Fruit fly (Drosophila melanogaster) whole organism, adult: Measurements from ENCODE around the gene CG42366.

ENCODE experiments used
- CG1620 ChIP-seq: fragments of 200-800 bp; sonication (Bioruptor generic); optimal IDR thresholded peaks from 2 replicates; lab custom pipeline; 2016; ENCODE audit warnings: missing biosample characterization, missing genetic modification characterization
- CG7101 ChIP-seq: fragments of 200-800 bp; sonication (Bioruptor generic); optimal IDR thresholded peaks from 2 replicates; lab custom pipeline; 2018; ENCODE audit warnings: missing biosample characterization, mild to moderate bottlenecking, missing genetic modification characterization, moderate library complexity
- Clk ChIP-seq: fragments of 200-800 bp; sonication (Bioruptor generic); optimal IDR thresholded peaks from 2 replicates; lab custom pipeline; 2017; ENCODE audit warnings: missing biosample characterization, missing genetic modification characterization
- bab1 ChIP-seq: fragments of 200-800 bp; sonication (Bioruptor generic); optimal IDR thresholded peaks from 3 replicates; lab custom pipeline; 2019; ENCODE audit warnings: missing biosample characterization, mild to moderate bottlenecking, missing genetic modification characterization, moderate library complexity
- kay ChIP-seq: fragments of 200-800 bp; sonication (Bioruptor generic); peaks from one replicate; lab custom pipeline; 2016; ENCODE audit warnings: missing biosample characterization, missing genetic modification characterization, borderline replicate concordance
- pad ChIP-seq: fragments of 200-800 bp; sonication (Bioruptor generic); optimal IDR thresholded peaks from 3 replicates; lab custom pipeline; 2017; ENCODE audit warnings: missing biosample characterization, missing genetic modification characterization, mild to moderate bottlenecking, moderate library complexity, missing genetic modification reagents

dm6 chr2L:9937908-9938307 lies 12.9 kb downstream of the CG42366 start, which contains the start of gene Arglu1:
- TF ChIP-seq bab1 (peak; percentile 46), pad (GFP tag; lab: Kevin White, UChicago) (peak; percentile 45), Clk (GFP tag; lab: Kevin White, UChicago) (peak; percentile 38), CG7101 (tag; lab: Kevin White, UChicago) (peak; percentile 51), kay (GFP tag; lab: Kevin White, UChicago) (no peak), CG1620 (GFP tag; lab: Kevin White, UChicago) (peak; percentile 30)
